Worm (Caenorhabditis elegans) whole organism, mixed stage, embryonic: ENCODE measurements around the gene bath-5.

Experiments
- blmp-1 ChIP-seq: fragments of 150-350 bp; optimal IDR thresholded peaks from 2 replicates; lab custom pipeline; 2014; ENCODE audit warnings: missing biosample characterization, missing genetic modification characterization
- lsy-2 ChIP-seq: fragments of 150-350 bp; optimal IDR thresholded peaks from 2 replicates; lab custom pipeline; 2014; ENCODE audit warnings: missing biosample characterization, missing genetic modification characterization
- nhr-2 ChIP-seq: fragments of 150-350 bp; optimal IDR thresholded peaks from 2 replicates; lab custom pipeline; 2014; ENCODE audit warnings: missing biosample characterization, missing genetic modification characterization
- nhr-237 ChIP-seq: fragments of 150-350 bp; optimal IDR thresholded peaks from 2 replicates; lab custom pipeline; 2014; ENCODE audit warnings: missing biosample characterization, missing genetic modification characterization
- nhr-76 ChIP-seq: sonication (generic microtip); optimal IDR thresholded peaks from 2 replicates; lab custom pipeline; 2017; ENCODE audit warnings: missing biosample characterization, missing genetic modification characterization
- unc-120 ChIP-seq: sonication (generic microtip); optimal IDR thresholded peaks from 2 replicates; lab custom pipeline; 2017; ENCODE audit warnings: missing genetic modification characterization, missing compliant biosample characterization; ENCODE audit not compliant: poor library complexity, severe bottlenecking

- TF ChIP-seq blmp-1 (no peak), lsy-2 (tag; lab: Kevin White, UChicago) (no peak), nhr-237 (tag; lab: Kevin White, UChicago) (no peak), nhr-76 (tag; lab: Kevin White, UChicago) (no peak), nhr-2 (no peak), unc-120 (tag; lab: Kevin White, UChicago) (no peak)
These were observed 32.2 kb upstream of the bath-5 start, which contains the start of gene F07E5.13 for ce11 chrII:2063989-2064388.
